Fruit fly (Drosophila melanogaster) whole organism: ENCODE measurements around the gene oc.

Experiments
- CG8478 ChIP-seq: fragments of >200 bp; optimal IDR thresholded peaks from 2 replicates; lab custom pipeline; 2018; ENCODE audit warnings: inconsistent platforms
- Dll ChIP-seq: fragments of >200 bp; optimal IDR thresholded peaks from 2 replicates; lab custom pipeline; 2017
- EcR ChIP-seq, 2 experiments: fragments of >200 bp; optimal IDR thresholded peaks; 2 replicates each; lab custom pipeline; 2017; ENCODE audit warnings: missing biosample characterization in 2 of 2, missing genetic modification characterization in 2 of 2, missing genetic modification reagents in 2 of 2
- pan ChIP-seq: fragments of >200 bp; optimal IDR thresholded peaks from 2 replicates; lab custom pipeline; 2017
- psq ChIP-seq: fragments of >200 bp; optimal IDR thresholded peaks from 2 replicates; lab custom pipeline; 2017
- usp ChIP-seq: fragments of >200 bp; optimal IDR thresholded peaks from 2 replicates; lab custom pipeline; 2017; ENCODE audit warnings: missing biosample characterization, missing genetic modification characterization, mixed read lengths

DNA sequence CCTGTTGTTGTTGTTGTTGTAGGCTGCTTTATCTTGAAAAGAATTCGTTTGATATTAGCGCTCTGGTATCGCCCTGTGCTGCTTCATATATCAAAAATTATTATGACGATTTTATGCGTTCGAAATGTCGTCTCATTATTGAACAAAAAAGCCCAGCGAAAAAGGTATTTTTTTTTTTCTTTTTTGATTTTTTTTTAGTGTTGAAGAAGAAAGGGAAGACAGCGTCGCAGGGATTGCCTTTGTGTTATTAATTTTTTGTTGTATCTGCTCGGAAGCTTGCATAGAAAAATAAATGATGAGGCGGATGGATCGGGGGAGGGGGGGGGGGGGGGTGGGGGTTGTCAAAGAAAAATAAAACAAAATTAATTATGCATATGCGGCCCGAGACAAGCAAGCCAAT lies 11.8 kb upstream of the oc start:
- no peak for TF ChIP-seq CG8478
- no peak for TF ChIP-seq usp (GFP tag; lab: Kevin White, UChicago)
- TF ChIP-seq psq, result no peak
- no peak for TF ChIP-seq pan (lab: Kevin White, UChicago)
- no peak for TF ChIP-seq Dll (lab: Kevin White, UChicago)
- no peak for TF ChIP-seq EcR (GFP tag; optimal IDR thresholded peaks at IDR 0.05; lab: Kevin White, UChicago)
